Fruit fly (Drosophila melanogaster) whole organism, embryonic: ENCODE data around the gene Clbn.
A peak's percentile ranks its signal among the peaks of the same experiment; 100 is the strongest.

Experiments
- CG10209 ChIP-seq: fragments of 200-800 bp; sonication (Bioruptor generic); optimal IDR thresholded peaks from 3 replicates; lab custom pipeline; 2017; ENCODE audit warnings: missing biosample characterization, mild to moderate bottlenecking, missing genetic modification characterization, missing genetic modification reagents
- CG11093 ChIP-seq: fragments of 200-800 bp; sonication (Bioruptor generic); IDR thresholded peaks from 3 replicates; pipeline ENCODE4 v1.3.6; 2022; ENCODE audit warnings: missing biosample characterization, missing genetic modification characterization
- CG11695 ChIP-seq: fragments of 200-800 bp; sonication (Bioruptor generic); IDR thresholded peaks from 3 replicates; pipeline ENCODE4 v1.3.6; 2022; ENCODE audit warnings: missing biosample characterization, missing genetic modification characterization
- CG11696 ChIP-seq: fragments of 200-800 bp; sonication (Bioruptor generic); IDR thresholded peaks from 2 replicates; pipeline ENCODE4 v1.3.6; 2022; ENCODE audit warnings: missing biosample characterization, missing genetic modification characterization
- CG12219 ChIP-seq: fragments of 200-800 bp; sonication (Bioruptor generic); optimal IDR thresholded peaks from 3 replicates; lab custom pipeline; 2018; ENCODE audit warnings: missing biosample characterization, mild to moderate bottlenecking, missing genetic modification characterization
- CG13775 ChIP-seq: fragments of 200-800 bp; sonication (Bioruptor generic); optimal IDR thresholded peaks from 3 replicates; lab custom pipeline; 2017; ENCODE audit warnings: missing biosample characterization, mild to moderate bottlenecking, missing genetic modification characterization
- CG14014 ChIP-seq: fragments of 200-800 bp; sonication (Bioruptor generic); IDR thresholded peaks from 2 replicates; pipeline ENCODE4 v1.3.6; 2022; ENCODE audit warnings: missing biosample characterization, missing genetic modification characterization
- CG14710 ChIP-seq: fragments of 200-800 bp; sonication (Bioruptor generic); optimal IDR thresholded peaks from 3 replicates; lab custom pipeline; 2019; ENCODE audit warnings: missing biosample characterization, mild to moderate bottlenecking, missing genetic modification characterization, moderate library complexity
- CG15073 ChIP-seq: fragments of 200-800 bp; sonication (Bioruptor generic); optimal IDR thresholded peaks from 2 replicates; lab custom pipeline; 2016; ENCODE audit warnings: missing biosample characterization, missing genetic modification characterization
- CG15479 ChIP-seq: fragments of 200-800 bp; sonication (Bioruptor generic); optimal IDR thresholded peaks from 3 replicates; lab custom pipeline; 2019; ENCODE audit warnings: missing biosample characterization, mild to moderate bottlenecking, missing genetic modification characterization, moderate library complexity
- CG15514 ChIP-seq: fragments of 200-800 bp; sonication (Bioruptor generic); optimal IDR thresholded peaks from 3 replicates; lab custom pipeline; 2017; ENCODE audit warnings: missing biosample characterization, missing genetic modification characterization, mild to moderate bottlenecking, moderate library complexity, missing genetic modification reagents
- CG17829 ChIP-seq: fragments of 200-800 bp; optimal IDR thresholded peaks from 2 replicates; lab custom pipeline; 2019; ENCODE audit warnings: missing biosample characterization, mild to moderate bottlenecking, missing genetic modification characterization, moderate library complexity
- CG18476 ChIP-seq: fragments of 200-800 bp; sonication (Bioruptor generic); optimal IDR thresholded peaks from 2 replicates; lab custom pipeline; 2016; ENCODE audit warnings: missing biosample characterization, mild to moderate bottlenecking, missing genetic modification characterization
- CG2116 ChIP-seq: fragments of 200-800 bp; sonication (Bioruptor generic); optimal IDR thresholded peaks from 3 replicates; lab custom pipeline; 2018; ENCODE audit warnings: missing biosample characterization, mild to moderate bottlenecking, missing genetic modification characterization
- CG2678 ChIP-seq: fragments of 200-800 bp; sonication (Bioruptor generic); optimal IDR thresholded peaks from 3 replicates; lab custom pipeline; 2019; ENCODE audit warnings: missing biosample characterization, mild to moderate bottlenecking, missing genetic modification characterization, moderate library complexity
- CG3065 ChIP-seq: fragments of 200-800 bp; sonication (Bioruptor generic); optimal IDR thresholded peaks from 2 replicates; lab custom pipeline; 2016; ENCODE audit warnings: missing biosample characterization, missing genetic modification characterization
- CG32772 ChIP-seq: fragments of 200-800 bp; sonication (Bioruptor generic); IDR thresholded peaks from 2 replicates; pipeline ENCODE4 v1.3.6; 2022; ENCODE audit warnings: missing biosample characterization, missing genetic modification characterization
- CG8281 ChIP-seq: fragments of 200-800 bp; sonication (Bioruptor generic); optimal IDR thresholded peaks from 2 replicates; lab custom pipeline; 2018; ENCODE audit warnings: missing biosample characterization, mild to moderate bottlenecking, missing genetic modification characterization, moderate library complexity
- CG9932 ChIP-seq: fragments of 200-800 bp; sonication (Bioruptor generic); IDR thresholded peaks from 2 replicates; pipeline ENCODE4 v1.3.6; 2022; ENCODE audit warnings: missing biosample characterization, missing genetic modification characterization
- CTCF ChIP-seq: fragments of 200-800 bp; sonication (Bioruptor generic); optimal IDR thresholded peaks from 2 replicates; lab custom pipeline; 2017; ENCODE audit warnings: missing biosample characterization, mild to moderate bottlenecking, missing genetic modification characterization, moderate library complexity
- Chrac-16 ChIP-seq: fragments of 200-800 bp; sonication (Bioruptor generic); optimal IDR thresholded peaks from 3 replicates; lab custom pipeline; 2016; ENCODE audit warnings: missing biosample characterization, missing genetic modification characterization
- Dll ChIP-seq: fragments of 200-800 bp; sonication (Bioruptor generic); IDR thresholded peaks from 4 replicates; pipeline ENCODE4 v1.3.6; 2022; ENCODE audit warnings: missing biosample characterization, missing genetic modification characterization; ENCODE audit not compliant: partially characterized antibody
- Doc2 ChIP-seq: fragments of 200-800 bp; sonication (Bioruptor generic); IDR thresholded peaks from 2 replicates; pipeline ENCODE4 v1.3.6; 2022; ENCODE audit warnings: missing biosample characterization, missing genetic modification characterization
- Dref ChIP-seq: fragments of 200-800 bp; sonication (Bioruptor generic); IDR thresholded peaks from 2 replicates; pipeline ENCODE4 v1.3.6; 2022; ENCODE audit warnings: missing biosample characterization, missing genetic modification characterization
- Ets65A ChIP-seq: fragments of 200-800 bp; sonication (Bioruptor generic); peaks from one replicate; lab custom pipeline; 2016; ENCODE audit warnings: missing biosample characterization, missing genetic modification characterization
- Ets97D ChIP-seq: fragments of 200-800 bp; sonication (Bioruptor generic); optimal IDR thresholded peaks from 3 replicates; lab custom pipeline; 2016; ENCODE audit warnings: missing biosample characterization, missing genetic modification characterization
- H15 ChIP-seq: fragments of 200-800 bp; sonication (Bioruptor generic); IDR thresholded peaks from 3 replicates; pipeline ENCODE4 v1.3.6; 2022; ENCODE audit warnings: missing biosample characterization, missing genetic modification characterization
- Hmr ChIP-seq: fragments of 200-800 bp; sonication (Bioruptor generic); optimal IDR thresholded peaks from 3 replicates; lab custom pipeline; 2017; ENCODE audit warnings: mild to moderate bottlenecking, missing biosample characterization, missing genetic modification reagents, missing genetic modification characterization
- MESR4 ChIP-seq: fragments of 200-800 bp; sonication (Bioruptor generic); optimal IDR thresholded peaks from 2 replicates; lab custom pipeline; 2018; ENCODE audit warnings: missing biosample characterization, mild to moderate bottlenecking, missing genetic modification characterization, moderate library complexity
- Mad ChIP-seq: fragments of 200-800 bp; sonication (Bioruptor generic); optimal IDR thresholded peaks from 2 replicates; lab custom pipeline; 2016; ENCODE audit warnings: missing biosample characterization, missing genetic modification characterization
- NC2β ChIP-seq: fragments of 200-800 bp; sonication (Bioruptor generic); optimal IDR thresholded peaks from 2 replicates; lab custom pipeline; 2016; ENCODE audit warnings: missing biosample characterization, missing genetic modification characterization
- Sry-δ ChIP-seq: fragments of 200-800 bp; sonication (Bioruptor generic); optimal IDR thresholded peaks from 2 replicates; lab custom pipeline; 2016; ENCODE audit warnings: missing biosample characterization, missing genetic modification characterization
- Tbp ChIP-seq: fragments of >200 bp; optimal IDR thresholded peaks from 2 replicates; lab custom pipeline; 2018; ENCODE audit warnings: missing biosample characterization, missing genetic modification characterization
- al ChIP-seq: fragments of 200-800 bp; sonication (Bioruptor generic); IDR thresholded peaks from 2 replicates; pipeline ENCODE4 v1.3.6; 2022; ENCODE audit warnings: missing biosample characterization, missing genetic modification characterization
- bcd ChIP-seq: fragments of 200-800 bp; sonication (Bioruptor generic); optimal IDR thresholded peaks from 2 replicates; lab custom pipeline; 2017; ENCODE audit warnings: missing biosample characterization, mild to moderate bottlenecking, missing genetic modification characterization
- cg ChIP-seq: fragments of 200-800 bp; sonication (Bioruptor generic); optimal IDR thresholded peaks from 3 replicates; lab custom pipeline; 2019; ENCODE audit warnings: missing biosample characterization, mild to moderate bottlenecking, missing genetic modification characterization, moderate library complexity
- ftz-f1 ChIP-seq: fragments of 200-800 bp; sonication (Bioruptor generic); optimal IDR thresholded peaks from 2 replicates; lab custom pipeline; 2016; ENCODE audit warnings: missing biosample characterization, missing genetic modification characterization
- gsb-n ChIP-seq: fragments of 200-800 bp; sonication (Bioruptor generic); optimal IDR thresholded peaks from 3 replicates; lab custom pipeline; 2018; ENCODE audit warnings: missing biosample characterization, mild to moderate bottlenecking, missing genetic modification characterization
- hbn ChIP-seq: fragments of 200-800 bp; sonication (Bioruptor generic); IDR thresholded peaks from 2 replicates; pipeline ENCODE4 v1.3.6; 2022; ENCODE audit warnings: missing biosample characterization, missing genetic modification characterization; ENCODE audit not compliant: partially characterized antibody
- jing ChIP-seq: fragments of 200-800 bp; sonication (Bioruptor generic); optimal IDR thresholded peaks from 2 replicates; lab custom pipeline; 2018; ENCODE audit warnings: missing biosample characterization, mild to moderate bottlenecking, missing genetic modification characterization
- org-1 ChIP-seq: fragments of 200-800 bp; sonication (Bioruptor generic); optimal IDR thresholded peaks from 2 replicates; lab custom pipeline; 2017; ENCODE audit warnings: missing biosample characterization, missing genetic modification characterization
- pan ChIP-seq, 4 experiments: fragments of >200 bp in 3 of 4; fragments of 200-800 bp in 1 of 4; sonication (Bioruptor generic) in 1 of 4; optimal IDR thresholded peaks in 3 of 4; IDR thresholded peaks in 1 of 4; 2 replicates each; pipeline versions ENCODE4 v1.3.6 to Lab custom; 2017 to 2022; ENCODE audit warnings: missing biosample characterization in 2 of 4, missing genetic modification characterization in 2 of 4, mixed read lengths in 1 of 4
- prd ChIP-seq, 3 experiments: fragments of >200 bp in 2 of 3; fragments of 200-800 bp in 1 of 3; sonication (Bioruptor generic) in 1 of 3; optimal IDR thresholded peaks in 2 of 3; IDR thresholded peaks in 1 of 3; 2 replicates in 2 of 3; 3 replicates in 1 of 3; pipeline versions ENCODE4 v1.3.6 to Lab custom; 2017 to 2022; ENCODE audit warnings: missing biosample characterization in 1 of 3, missing genetic modification characterization in 1 of 3
- pzg ChIP-seq: fragments of 200-800 bp; sonication (Bioruptor generic); optimal IDR thresholded peaks from 3 replicates; lab custom pipeline; 2018; ENCODE audit warnings: missing biosample characterization, mild to moderate bottlenecking, missing genetic modification characterization, moderate library complexity
- rib ChIP-seq: fragments of 200-800 bp; sonication (Bioruptor generic); IDR thresholded peaks from 2 replicates; pipeline ENCODE4 v1.3.6; 2022; ENCODE audit warnings: missing biosample characterization, missing genetic modification characterization
- salm ChIP-seq: fragments of 200-800 bp; sonication (Bioruptor generic); optimal IDR thresholded peaks from 2 replicates; lab custom pipeline; 2018; ENCODE audit warnings: missing biosample characterization, mild to moderate bottlenecking, missing genetic modification characterization
- schlank ChIP-seq: fragments of 200-800 bp; sonication (Bioruptor generic); optimal IDR thresholded peaks from 2 replicates; lab custom pipeline; 2018; ENCODE audit warnings: missing biosample characterization, mild to moderate bottlenecking, missing genetic modification characterization
- slbo ChIP-seq: fragments of 200-800 bp; sonication (Bioruptor generic); IDR thresholded peaks from 2 replicates; pipeline ENCODE4 v1.3.6; 2022; ENCODE audit warnings: missing biosample characterization, missing genetic modification characterization
- ssp ChIP-seq: fragments of 200-800 bp; sonication (Bioruptor generic); IDR thresholded peaks from 2 replicates; pipeline ENCODE4 v1.3.6; 2022; ENCODE audit warnings: missing biosample characterization, missing genetic modification characterization
- sug ChIP-seq: fragments of 200-800 bp; optimal IDR thresholded peaks from 2 replicates; lab custom pipeline; 2019; ENCODE audit warnings: missing biosample characterization, mild to moderate bottlenecking, missing genetic modification characterization, moderate library complexity
- trem ChIP-seq: fragments of 200-800 bp; optimal IDR thresholded peaks from 3 replicates; lab custom pipeline; 2019; ENCODE audit warnings: missing biosample characterization, mild to moderate bottlenecking, missing genetic modification characterization, moderate library complexity
- vfl ChIP-seq: fragments of 200-800 bp; sonication (Bioruptor generic); optimal IDR thresholded peaks from 2 replicates; lab custom pipeline; 2016; ENCODE audit warnings: missing biosample characterization, missing genetic modification characterization

Clbn gene

DNA sequence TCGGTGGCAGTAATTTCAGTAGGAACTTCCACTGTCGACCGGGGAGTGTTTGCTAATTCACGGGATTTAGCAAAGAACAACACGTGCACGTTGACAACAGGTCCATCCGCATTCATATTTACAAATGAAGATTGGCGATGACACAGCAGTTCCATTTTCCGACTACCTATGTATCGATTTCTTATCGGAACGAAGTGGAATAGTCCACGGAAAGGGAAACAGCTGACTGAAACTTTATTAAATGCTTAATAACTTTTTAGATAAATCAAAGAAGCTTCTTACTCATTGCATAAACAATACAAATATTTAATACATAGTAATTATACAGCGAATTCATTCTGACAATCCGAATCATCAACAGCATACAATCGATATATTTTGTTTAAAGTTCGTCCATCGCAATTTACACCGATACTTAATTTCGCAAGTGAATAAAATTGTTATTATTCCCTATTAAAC, at the start of gene Clbn, which contains the start of the genes Mocs2A and Mocs2B (continued):
- TF ChIP-seq CG10209 (GFP tag; lab: Kevin White, UChicago) (no peak), CG9932 (no peak), CG15514 (GFP tag; lab: Kevin White, UChicago) (peak; percentile 39), prd (optimal IDR thresholded peaks at IDR 0.05; lab: Kevin White, UChicago) (no peak), prd (GFP tag; IDR thresholded peaks at IDR 0.05; lab: Robert Waterston, UW) (no peak), CG14710 (tag; lab: Kevin White, UChicago) (peak; percentile 28), CG8281 (tag; lab: Kevin White, UChicago) (no peak), ssp (GFP tag; lab: Robert Waterston, UW) (no peak), Ets97D (peak; percentile 38), CG11696 (GFP tag; lab: Robert Waterston, UW) (no peak), CG11093 (GFP tag; lab: Robert Waterston, UW) (no peak), CG17829 (tag; lab: Kevin White, UChicago) (peak; percentile 12), gsb-n (tag; lab: Kevin White, UChicago) (no peak), sug (tag; lab: Kevin White, UChicago) (no peak), Ets65A (GFP tag; lab: Kevin White, UChicago) (no peak), cg (no peak), MESR4 (peak; percentile 70), CG15479 (GFP tag; lab: Kevin White, UChicago) (no peak), CG15073 (GFP tag; lab: Kevin White, UChicago) (no peak), rib (GFP tag; lab: Robert Waterston, UW) (no peak), pzg (peak; percentile 48), Dref (peak; percentile 73), NC2β (GFP tag; lab: Kevin White, UChicago) (no peak), hbn (GFP tag; lab: Robert Waterston, UW) (peak; percentile 81), jing (GFP tag; lab: Kevin White, UChicago) (no peak), H15 (GFP tag; lab: Robert Waterston, UW) (no peak), pan (optimal IDR thresholded peaks at IDR 0.05; lab: Kevin White, UChicago) (no peak), pan (GFP tag; optimal IDR thresholded peaks at IDR 0.05 in 1 of 2, IDR thresholded peaks at IDR 0.05 in 1 of 2) (no peak), CG32772 (GFP tag; lab: Robert Waterston, UW) (no peak), ftz-f1 (GFP tag; lab: Kevin White, UChicago) (no peak), CG18476 (GFP tag; lab: Kevin White, UChicago) (no peak), CG3065 (GFP tag; lab: Kevin White, UChicago) (no peak), Hmr (GFP tag; lab: Kevin White, UChicago) (no peak), schlank (tag; lab: Kevin White, UChicago) (no peak), Tbp (GFP tag; lab: Kevin White, UChicago) (no peak), vfl (GFP tag; lab: Kevin White, UChicago) (no peak), CG2116 (GFP tag; lab: Kevin White, UChicago) (peak; percentile 53), org-1 (GFP tag; lab: Kevin White, UChicago) (no peak), CTCF (GFP tag; lab: Kevin White, UChicago) (no peak), Mad (no peak), CG2678 (tag; lab: Kevin White, UChicago) (no peak), salm (tag; lab: Kevin White, UChicago) (no peak), Sry-δ (GFP tag; lab: Kevin White, UChicago) (peak; percentile 84), Chrac-16 (no peak), CG14014 (no peak), Dll (GFP tag; lab: Robert Waterston, UW) (peak; percentile 91), Doc2 (GFP tag; lab: Robert Waterston, UW) (no peak), CG13775 (no peak), al (GFP tag; lab: Robert Waterston, UW) (no peak), slbo (GFP tag; lab: Robert Waterston, UW) (no peak), CG11695 (GFP tag; lab: Robert Waterston, UW) (no peak), trem (tag; lab: Kevin White, UChicago) (peak; percentile 15), bcd (no peak), CG12219 (GFP tag; lab: Kevin White, UChicago) (no peak)
